Worm (Caenorhabditis elegans) whole organism, L3 larva: ENCODE measurements around the gene slc-36.3.

Source experiments
- R02D3.7 ChIP-seq: fragments of 150-350 bp; optimal IDR thresholded peaks from 2 replicates; lab custom pipeline; 2014; ENCODE audit warnings: missing biosample characterization, missing genetic modification characterization
- ama-1 ChIP-seq: fragments of 150-350 bp; optimal IDR thresholded peaks from 2 replicates; lab custom pipeline; 2018
- ceh-16 ChIP-seq: sonication (generic microtip); optimal IDR thresholded peaks from 2 replicates; lab custom pipeline; 2017; ENCODE audit warnings: missing biosample characterization, missing genetic modification characterization
- ceh-28 ChIP-seq: fragments of 150-350 bp; optimal IDR thresholded peaks from 2 replicates; lab custom pipeline; 2014; ENCODE audit warnings: missing biosample characterization, missing genetic modification reagents, missing genetic modification characterization
- daf-12 ChIP-seq: fragments of 150-350 bp; optimal IDR thresholded peaks from 2 replicates; lab custom pipeline; 2014; ENCODE audit warnings: missing biosample characterization, missing genetic modification reagents, missing genetic modification characterization
- elt-1 ChIP-seq: fragments of 150-350 bp; optimal IDR thresholded peaks from 2 replicates; lab custom pipeline; 2014; ENCODE audit warnings: missing biosample characterization, missing genetic modification characterization
- elt-2 ChIP-seq: sonication (generic microtip); optimal IDR thresholded peaks from 2 replicates; lab custom pipeline; 2016; ENCODE audit warnings: missing genetic modification reagents, mild to moderate bottlenecking, missing genetic modification characterization, missing compliant biosample characterization
- elt-3 ChIP-seq, 3 experiments: fragments of 150-350 bp in 1 of 3; sonication (generic microtip) in 2 of 3; optimal IDR thresholded peaks; 2 replicates in 2 of 3; 4 replicates in 1 of 3; lab custom pipeline; 2014 to 2017; ENCODE audit warnings: missing biosample characterization in 3 of 3, missing genetic modification characterization in 3 of 3
- fkh-2 ChIP-seq: fragments of 150-350 bp; optimal IDR thresholded peaks from 2 replicates; lab custom pipeline; 2014; ENCODE audit warnings: missing biosample characterization, missing genetic modification reagents, missing genetic modification characterization
- fos-1 ChIP-seq: fragments of 150-350 bp; optimal IDR thresholded peaks from 2 replicates; lab custom pipeline; 2014; ENCODE audit warnings: missing biosample characterization, missing genetic modification characterization
- jun-1 ChIP-seq: fragments of 150-350 bp; optimal IDR thresholded peaks from 2 replicates; lab custom pipeline; 2014; ENCODE audit warnings: missing biosample characterization, missing genetic modification reagents, missing genetic modification characterization
- lin-15B ChIP-seq: fragments of 150-350 bp; optimal IDR thresholded peaks from 2 replicates; lab custom pipeline; 2014; ENCODE audit warnings: missing biosample characterization, missing genetic modification characterization
- nfya-1 ChIP-seq: sonication (generic microtip); optimal IDR thresholded peaks from 2 replicates; lab custom pipeline; 2017; ENCODE audit warnings: missing genetic modification characterization, mild to moderate bottlenecking, missing compliant biosample characterization, antibody characterized with exemption, moderate library complexity; ENCODE audit not compliant: insufficient read depth
- nhr-23 ChIP-seq: fragments of 150-350 bp; optimal IDR thresholded peaks from 2 replicates; lab custom pipeline; 2014; ENCODE audit warnings: missing biosample characterization, missing genetic modification reagents, missing genetic modification characterization
- nhr-25 ChIP-seq: sonication (generic microtip); optimal IDR thresholded peaks from 2 replicates; lab custom pipeline; 2017; ENCODE audit warnings: missing biosample characterization, missing genetic modification characterization
- nhr-28 ChIP-seq: fragments of 150-350 bp; optimal IDR thresholded peaks from 2 replicates; lab custom pipeline; 2014; ENCODE audit warnings: missing biosample characterization, missing genetic modification characterization
- nhr-43 ChIP-seq: sonication (generic microtip); optimal IDR thresholded peaks from 2 replicates; lab custom pipeline; 2016; ENCODE audit warnings: mild to moderate bottlenecking, missing genetic modification characterization, missing compliant biosample characterization; ENCODE audit not compliant: poor library complexity, severe bottlenecking
- nhr-67 ChIP-seq: fragments of 150-350 bp; optimal IDR thresholded peaks from 2 replicates; lab custom pipeline; 2014; ENCODE audit warnings: missing biosample characterization, missing genetic modification characterization
- nhr-77 ChIP-seq: fragments of 150-350 bp; optimal IDR thresholded peaks from 2 replicates; lab custom pipeline; 2014; ENCODE audit warnings: missing biosample characterization, missing genetic modification characterization
- pha-4 ChIP-seq: fragments of 150-350 bp; optimal IDR thresholded peaks from 2 replicates; lab custom pipeline; 2014; ENCODE audit warnings: missing biosample characterization, missing genetic modification reagents, missing genetic modification characterization
- pqm-1 ChIP-seq: fragments of 150-350 bp; optimal IDR thresholded peaks from 2 replicates; lab custom pipeline; 2017; ENCODE audit warnings: missing biosample characterization, missing genetic modification characterization, inconsistent platforms
- sea-2 ChIP-seq: fragments of 150-350 bp; sonication (generic microtip); optimal IDR thresholded peaks from 4 replicates; lab custom pipeline; 2014; ENCODE audit warnings: missing biosample characterization, missing genetic modification reagents, missing genetic modification characterization
- skn-1 ChIP-seq: fragments of 150-350 bp; optimal IDR thresholded peaks from 2 replicates; lab custom pipeline; 2014; ENCODE audit warnings: missing biosample characterization, missing genetic modification characterization
- unc-39 ChIP-seq: sonication (generic microtip); optimal IDR thresholded peaks from 4 replicates; lab custom pipeline; 2017; ENCODE audit warnings: missing biosample characterization, missing genetic modification characterization
- ztf-4 ChIP-seq: fragments of 150-350 bp; optimal IDR thresholded peaks from 2 replicates; lab custom pipeline; 2014; ENCODE audit warnings: missing biosample characterization, missing genetic modification characterization

slc-36.3 gene

ce11 chrV:20504997-20505396, 39.0 kb downstream of the slc-36.3 start, which contains the start of gene Y38H6C.4:
Gene Y38H6C.4, minus strand, starts transcription at chrV:20505097.
- no peak for TF ChIP-seq fkh-2 (tag; lab: Kevin White, UChicago)
- no peak for TF ChIP-seq nhr-28 (tag; lab: Kevin White, UChicago)
- TF ChIP-seq sea-2: no peak
- no peak for TF ChIP-seq ceh-16 (tag; lab: Kevin White, UChicago)
- no peak for TF ChIP-seq skn-1 (tag; lab: Kevin White, UChicago)
- no peak for TF ChIP-seq nhr-43 (tag; lab: Kevin White, UChicago)
- no peak for TF ChIP-seq ztf-4

- no peak for TF ChIP-seq ama-1 (lab: Kevin White, UChicago)
- no peak for TF ChIP-seq R02D3.7
These were observed 43.6 kb downstream of the slc-36.3 start, which contains the start of gene dct-14 for ce11 chrV:20500405-20500804. Gene dct-14, minus strand, starts transcription at chrV:20500505.

- no peak for TF ChIP-seq fos-1 (tag; lab: Kevin White, UChicago)
- no peak for TF ChIP-seq skn-1 (tag; lab: Kevin White, UChicago)
- TF ChIP-seq nhr-67 (tag; lab: Kevin White, UChicago): no peak
- no peak for TF ChIP-seq elt-1
- TF ChIP-seq elt-2 (tag; lab: Kevin White, UChicago): peak; percentile 30
- peak; percentile 8 for TF ChIP-seq pqm-1 (tag; lab: Kevin White, UChicago)
- TF ChIP-seq ceh-28: no peak
- TF ChIP-seq elt-3 (tag; optimal IDR thresholded peaks at IDR 0.05; lab: Kevin White, UChicago): no peak
- TF ChIP-seq, all 47 proteins: peak for 2
These were observed 44.4 kb downstream of the slc-36.3 start for ce11 chrV:20499642-20500041.

- no peak for TF ChIP-seq nhr-77 (tag; lab: Kevin White, UChicago)
- TF ChIP-seq ama-1 (lab: Kevin White, UChicago): peak; percentile 39
- TF ChIP-seq pqm-1 (tag; lab: Kevin White, UChicago): peak; percentile 90
- TF ChIP-seq elt-2 (tag; lab: Kevin White, UChicago): peak; percentile 97
These were observed 45.0 kb downstream of the slc-36.3 start, which contains the start of gene dct-16 for ce11 chrV:20498980-20499379. Gene dct-16, minus strand, starts transcription at chrV:20499057.

ce11 chrV:20497537-20497936, 46.5 kb downstream of the slc-36.3 start:
- TF ChIP-seq nhr-43 (tag; lab: Kevin White, UChicago) (peak; percentile 2), elt-2 (tag; lab: Kevin White, UChicago) (peak; percentile 51), fos-1 (tag; lab: Kevin White, UChicago) (peak; percentile 54), unc-39 (tag; lab: Kevin White, UChicago) (no peak)
- TF ChIP-seq, all 47 proteins: peak for 3

ce11 chrV:20493271-20494231, 50.4 kb downstream of the slc-36.3 start, which contains the start of gene B0250.5:
Gene B0250.5, plus strand, starts transcription at chrV:20493924.
- TF ChIP-seq elt-3 (tag; optimal IDR thresholded peaks at IDR 0.05; lab: Kevin White, UChicago): no peak
- TF ChIP-seq pha-4 (tag; lab: Kevin White, UChicago): peak; percentile 21
- TF ChIP-seq nfya-1 (tag; lab: Kevin White, UChicago): peak; percentile 42
- TF ChIP-seq elt-2 (tag; lab: Kevin White, UChicago): peak; percentile 27
- peak; percentile 3 for TF ChIP-seq lin-15B (tag; lab: Kevin White, UChicago)
- no peak for TF ChIP-seq nhr-25 (tag; lab: Kevin White, UChicago)

ce11 chrV:20492385-20492784, 51.6 kb downstream of the slc-36.3 start, which contains the start of gene srbc-79:
Gene srbc-79, minus strand, starts transcription at chrV:20492485.
- TF ChIP-seq ceh-28 (no peak), R02D3.7 (no peak), nhr-23 (tag; lab: Kevin White, UChicago) (no peak), daf-12 (tag; lab: Kevin White, UChicago) (no peak), jun-1 (tag; lab: Kevin White, UChicago) (no peak)
